Worm (Caenorhabditis elegans): ENCODE measurements around the gene tbc-8.

Gene tbc-8

DNA sequence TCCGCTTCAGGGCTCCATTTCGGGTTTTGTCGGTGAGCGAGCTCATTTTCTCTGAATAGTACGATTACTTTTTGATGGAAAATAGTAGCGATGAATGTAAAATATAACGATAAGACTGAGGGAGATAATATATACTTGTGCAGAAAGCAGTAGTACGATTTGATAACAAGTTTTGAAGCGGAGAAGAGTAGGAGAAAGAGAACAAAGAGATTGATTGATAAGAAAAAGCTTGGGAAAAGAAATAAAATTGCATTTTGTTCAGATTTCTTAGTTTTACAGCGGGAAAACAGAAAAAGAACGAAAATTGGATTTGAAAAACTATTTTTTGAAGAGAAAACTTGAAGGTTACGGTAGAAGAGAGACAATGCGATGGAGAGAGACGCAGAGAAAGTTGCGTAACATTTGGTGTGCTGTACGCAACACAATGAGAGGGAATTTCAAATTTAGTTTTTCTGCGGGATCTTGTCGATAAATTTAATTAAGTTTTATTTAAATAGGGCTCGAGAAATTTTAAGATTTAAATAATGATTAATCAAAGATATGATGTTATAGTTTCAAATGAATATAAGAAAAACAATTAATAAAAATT is 7.1 kb upstream of the tbc-8 start, which contains the start of gene umps-1:
umps-1 (minus strand) TSS at position 51 of the 589 bp plus-strand sequence.
- TF ChIP-seq ceh-100 (GFP tag; IDR thresholded peaks at IDR 0.05) (no peak), K11D2.4 (GFP tag; IDR thresholded peaks at IDR 0.05) (no peak), T07F8.4 (tag; optimal IDR thresholded peaks at IDR 0.05) (no peak), rec-8 (tag; optimal IDR thresholded peaks at IDR 0.05) (no peak), zfh-2 (GFP tag; conservative IDR thresholded peaks at IDR 0.05) (no peak), F23B12.7 (tag; optimal IDR thresholded peaks at IDR 0.05; ENCODE audit: insufficient read depth) (no peak), B0261.1 (tag; optimal IDR thresholded peaks at IDR 0.05) (no peak), repo-1 (tag; optimal IDR thresholded peaks at IDR 0.05) (no peak), hsf-1 (GFP tag; IDR thresholded peaks at IDR 0.05) (no peak), hrde-1 (tag; optimal IDR thresholded peaks at IDR 0.05; ENCODE audit: borderline replicate concordance) (no peak), hmg-20 (GFP tag; IDR thresholded peaks at IDR 0.05) (no peak), unc-62 (GFP tag; optimal IDR thresholded peaks at IDR 0.05) (no peak), efl-1 (GFP tag; optimal IDR thresholded peaks at IDR 0.05) (peak; percentile 83), B0336.3 (GFP tag; IDR thresholded peaks at IDR 0.05) (no peak), lin-40 (tag; optimal IDR thresholded peaks at IDR 0.05) (peak; percentile 38), him-1 (tag; optimal IDR thresholded peaks at IDR 0.05) (no peak), madf-6 (GFP tag; IDR thresholded peaks at IDR 0.05) (peak; percentile 65), nfyb-1 (GFP tag; IDR thresholded peaks at IDR 0.05) (no peak), pbrm-1 (GFP tag; IDR thresholded peaks at IDR 0.05) (no peak), ZK185.1 (tag; optimal IDR thresholded peaks at IDR 0.05; ENCODE audit: poor library complexity, severe bottlenecking) (no peak), F49E8.2 (tag; optimal IDR thresholded peaks at IDR 0.05; ENCODE audit: insufficient read depth) (peak; percentile 47), unc-130 (GFP tag; optimal IDR thresholded peaks at IDR 0.05) (no peak), F39B2.1 (GFP tag; IDR thresholded peaks at IDR 0.05) (no peak), snpc-3.4 (tag; optimal IDR thresholded peaks at IDR 0.05) (no peak), ztf-28 (GFP tag; IDR thresholded peaks at IDR 0.05) (no peak), tlf-1 (GFP tag; optimal IDR thresholded peaks at IDR 0.05) (peak; percentile 23), ztf-26 (tag; optimal IDR thresholded peaks at IDR 0.05) (no peak), sdz-38 (tag; optimal IDR thresholded peaks at IDR 0.05) (no peak), ets-4 (GFP tag; optimal IDR thresholded peaks at IDR 0.05) (no peak), Y53G8AR.9 (GFP tag; conservative IDR thresholded peaks at IDR 0.05) (no peak), chd-7 (tag; optimal IDR thresholded peaks at IDR 0.05) (no peak), nfya-1 (tag; optimal IDR thresholded peaks at IDR 0.05; ENCODE audit: borderline replicate concordance, insufficient read depth) (no peak), xnd-1 (tag; optimal IDR thresholded peaks at IDR 0.05) (no peak), nhr-120 (GFP tag; IDR thresholded peaks at IDR 0.05) (no peak), nhr-27 (tag; optimal IDR thresholded peaks at IDR 0.05) (no peak), gei-17 (GFP tag; optimal IDR thresholded peaks at IDR 0.05) (no peak), attf-6 (GFP tag; IDR thresholded peaks at IDR 0.05) (no peak), Y67H2A.10 (GFP tag; conservative IDR thresholded peaks at IDR 0.05) (no peak), aptf-2 (GFP tag; conservative IDR thresholded peaks at IDR 0.05) (no peak), egrh-3 (GFP tag; IDR thresholded peaks at IDR 0.05) (no peak), ztf-6 (GFP tag; IDR thresholded peaks at IDR 0.05) (no peak), F10E7.11 (tag; optimal IDR thresholded peaks at IDR 0.05) (no peak), nhr-80 (tag; optimal IDR thresholded peaks at IDR 0.05) (no peak), ztf-25 (GFP tag; IDR thresholded peaks at IDR 0.05) (no peak), zim-3 (tag; optimal IDR thresholded peaks at IDR 0.05) (no peak), lin-26 (GFP tag; IDR thresholded peaks at IDR 0.05) (no peak), T26A5.8 (tag; optimal IDR thresholded peaks at IDR 0.05) (no peak), ceh-58 (GFP tag; IDR thresholded peaks at IDR 0.05) (no peak)

Measured in whole organism, young adult.